Worm (Caenorhabditis elegans) whole organism, L1 larva: Measurements from ENCODE around the gene srg-60.
A peak's percentile ranks its signal among the peaks of the same experiment; 100 is the strongest.

Experiments used
- C04F5.9 ChIP-seq: sonication (generic microtip); optimal IDR thresholded peaks from 2 replicates; lab custom pipeline; 2016; ENCODE audit warnings: missing genetic modification characterization, missing compliant biosample characterization
- C16A3.4 ChIP-seq: fragments of 150-350 bp; optimal IDR thresholded peaks from 2 replicates; lab custom pipeline; 2014; ENCODE audit warnings: missing biosample characterization, missing genetic modification characterization
- C34B4.2 ChIP-seq: sonication (generic microtip); optimal IDR thresholded peaks from 2 replicates; lab custom pipeline; 2017; ENCODE audit warnings: mild to moderate bottlenecking, missing genetic modification characterization, missing compliant biosample characterization
- F16B12.6 ChIP-seq: fragments of 150-350 bp; optimal IDR thresholded peaks from 2 replicates; lab custom pipeline; 2014; ENCODE audit warnings: missing biosample characterization, missing genetic modification characterization
- Y116A8C.19 ChIP-seq: sonication (generic microtip); optimal IDR thresholded peaks from 2 replicates; lab custom pipeline; 2016; ENCODE audit warnings: missing compliant biosample characterization, missing genetic modification characterization, borderline replicate concordance
- aha-1 ChIP-seq: fragments of 150-350 bp; optimal IDR thresholded peaks from 2 replicates; lab custom pipeline; 2014; ENCODE audit warnings: missing biosample characterization, missing genetic modification characterization
- ama-1 ChIP-seq: fragments of 150-350 bp; optimal IDR thresholded peaks from 2 replicates; lab custom pipeline; 2014
- blmp-1 ChIP-seq: fragments of 150-350 bp; optimal IDR thresholded peaks from 2 replicates; lab custom pipeline; 2014; ENCODE audit warnings: missing biosample characterization, missing genetic modification characterization
- ceh-63 ChIP-seq: fragments of 200-800 bp; sonication (Bioruptor generic); optimal IDR thresholded peaks from 2 replicates; lab custom pipeline; 2018; ENCODE audit warnings: mild to moderate bottlenecking, missing genetic modification characterization, missing compliant biosample characterization
- dpl-1 ChIP-seq, 3 experiments: fragments of 150-350 bp in 2 of 3; sonication (generic microtip) in 1 of 3; optimal IDR thresholded peaks; 2 replicates each; lab custom pipeline; 2014 to 2017; ENCODE audit warnings: missing biosample characterization in 3 of 3, missing genetic modification characterization in 3 of 3, missing genetic modification reagents in 3 of 3
- efl-1 ChIP-seq, 4 experiments: fragments of 150-350 bp; optimal IDR thresholded peaks in 3 of 4; peaks in 1 of 4; 1 replicate in 1 of 4; 2 replicates in 3 of 4; lab custom pipeline; 2014; ENCODE audit warnings: missing biosample characterization in 2 of 4, missing genetic modification characterization in 2 of 4, missing genetic modification reagents in 2 of 4
- efl-3 ChIP-seq: fragments of 200-800 bp; sonication (Bioruptor generic); optimal IDR thresholded peaks from 2 replicates; lab custom pipeline; 2018; ENCODE audit warnings: mild to moderate bottlenecking, missing genetic modification characterization, missing compliant biosample characterization
- egl-13 ChIP-seq: sonication (generic microtip); optimal IDR thresholded peaks from 2 replicates; lab custom pipeline; 2016; ENCODE audit warnings: missing genotype, missing genetic modification reagents, missing genetic modification characterization, missing compliant biosample characterization
- egl-27 ChIP-seq, 2 experiments: fragments of 150-350 bp in 1 of 2; sonication (generic microtip); optimal IDR thresholded peaks; 3 replicates each; lab custom pipeline; 2017 to 2018; ENCODE audit warnings: missing biosample characterization in 2 of 2, missing genetic modification characterization in 2 of 2, missing genetic modification reagents in 2 of 2
- elt-3 ChIP-seq, 6 experiments: fragments of 150-350 bp in 1 of 6; sonication (generic microtip); optimal IDR thresholded peaks; 2 replicates each; lab custom pipeline; 2017 to 2018; ENCODE audit warnings: missing biosample characterization in 6 of 6, missing genetic modification characterization in 6 of 6, inconsistent platforms in 1 of 6
- ets-5 ChIP-seq: fragments of 200-800 bp; sonication (Bioruptor generic); IDR thresholded peaks from 2 replicates; pipeline ENCODE4 v1.3.6; 2022; ENCODE audit warnings: missing genetic modification characterization, missing compliant biosample characterization
- fkh-4 ChIP-seq: sonication (generic microtip); optimal IDR thresholded peaks from 2 replicates; lab custom pipeline; 2016; ENCODE audit warnings: missing compliant biosample characterization, missing genetic modification characterization, borderline replicate concordance
- fkh-8 ChIP-seq: sonication (generic microtip); optimal IDR thresholded peaks from 2 replicates; lab custom pipeline; 2016; ENCODE audit warnings: mild to moderate bottlenecking, missing genetic modification characterization, missing compliant biosample characterization
- fos-1 ChIP-seq: fragments of 150-350 bp; optimal IDR thresholded peaks from 2 replicates; lab custom pipeline; 2014; ENCODE audit warnings: missing biosample characterization, missing genetic modification characterization
- hlh-4 ChIP-seq: sonication (generic microtip); optimal IDR thresholded peaks from 2 replicates; lab custom pipeline; 2016; ENCODE audit warnings: mild to moderate bottlenecking, missing genetic modification characterization, missing compliant biosample characterization
- irx-1 ChIP-seq: sonication (generic microtip); optimal IDR thresholded peaks from 2 replicates; lab custom pipeline; 2016; ENCODE audit warnings: missing genetic modification characterization, missing compliant biosample characterization
- lin-13 ChIP-seq: fragments of 150-350 bp; optimal IDR thresholded peaks from 2 replicates; lab custom pipeline; 2014; ENCODE audit warnings: missing biosample characterization, missing genetic modification reagents, missing genetic modification characterization
- lin-14 ChIP-seq: fragments of 200-800 bp; sonication (Bioruptor generic); optimal IDR thresholded peaks from 2 replicates; lab custom pipeline; 2018; ENCODE audit warnings: mild to moderate bottlenecking, missing genetic modification characterization, moderate library complexity, missing compliant biosample characterization
- lin-15B ChIP-seq: fragments of 150-350 bp; sonication (generic microtip); optimal IDR thresholded peaks from 3 replicates; lab custom pipeline; 2014; ENCODE audit warnings: missing biosample characterization, missing genetic modification characterization
- lir-3 ChIP-seq: sonication (generic microtip); optimal IDR thresholded peaks from 2 replicates; lab custom pipeline; 2016; ENCODE audit warnings: mild to moderate bottlenecking, missing genetic modification characterization, moderate library complexity, missing compliant biosample characterization; ENCODE audit not compliant: poor library complexity
- lsy-2 ChIP-seq, 2 experiments: fragments of 150-350 bp; optimal IDR thresholded peaks; 2 replicates each; lab custom pipeline; 2014; ENCODE audit warnings: missing biosample characterization in 2 of 2, missing genetic modification characterization in 2 of 2
- mab-9 ChIP-seq: fragments of 200-800 bp; sonication (Bioruptor generic); IDR thresholded peaks from 2 replicates; pipeline ENCODE4 v1.3.6; 2022; ENCODE audit warnings: missing genetic modification reagents, missing genetic modification characterization, missing compliant biosample characterization
- mef-2 ChIP-seq: fragments of 150-350 bp; optimal IDR thresholded peaks from 2 replicates; lab custom pipeline; 2014; ENCODE audit warnings: missing biosample characterization, missing genetic modification characterization
- nhr-12 ChIP-seq: sonication (generic microtip); optimal IDR thresholded peaks from 2 replicates; lab custom pipeline; 2017; ENCODE audit warnings: missing biosample characterization, missing genetic modification characterization
- nhr-20 ChIP-seq: sonication (generic microtip); optimal IDR thresholded peaks from 2 replicates; lab custom pipeline; 2016; ENCODE audit warnings: mild to moderate bottlenecking, missing genetic modification characterization, missing compliant biosample characterization
- nhr-237 ChIP-seq: fragments of 150-350 bp; optimal IDR thresholded peaks from 2 replicates; lab custom pipeline; 2014; ENCODE audit warnings: missing biosample characterization, missing genetic modification characterization
- nhr-28 ChIP-seq: fragments of 150-350 bp; optimal IDR thresholded peaks from 2 replicates; lab custom pipeline; 2014; ENCODE audit warnings: missing biosample characterization, missing genetic modification characterization
- nhr-47 ChIP-seq: sonication (generic microtip); optimal IDR thresholded peaks from 2 replicates; lab custom pipeline; 2016; ENCODE audit warnings: mild to moderate bottlenecking, missing genetic modification characterization, moderate library complexity, missing compliant biosample characterization
- nhr-76 ChIP-seq: sonication (generic microtip); optimal IDR thresholded peaks from 2 replicates; lab custom pipeline; 2017; ENCODE audit warnings: missing biosample characterization, missing genetic modification characterization
- nhr-84 ChIP-seq: sonication (generic microtip); optimal IDR thresholded peaks from 2 replicates; lab custom pipeline; 2017; ENCODE audit warnings: missing biosample characterization, missing genetic modification characterization
- nhr-90 ChIP-seq: sonication (generic microtip); optimal IDR thresholded peaks from 2 replicates; lab custom pipeline; 2016; ENCODE audit warnings: mild to moderate bottlenecking, missing genetic modification characterization, missing compliant biosample characterization; ENCODE audit not compliant: poor library complexity
- pag-3 ChIP-seq: sonication (generic microtip); optimal IDR thresholded peaks from 2 replicates; lab custom pipeline; 2017; ENCODE audit warnings: missing genetic modification characterization, mild to moderate bottlenecking, missing compliant biosample characterization, antibody characterized with exemption, borderline replicate concordance; ENCODE audit not compliant: insufficient read depth
- rnt-1 ChIP-seq: sonication (generic microtip); optimal IDR thresholded peaks from 2 replicates; lab custom pipeline; 2016; ENCODE audit warnings: mild to moderate bottlenecking, missing genetic modification characterization, moderate library complexity, missing compliant biosample characterization
- skn-1 ChIP-seq: fragments of 150-350 bp; optimal IDR thresholded peaks from 2 replicates; lab custom pipeline; 2014; ENCODE audit warnings: missing biosample characterization, missing genetic modification characterization
- snu-23 ChIP-seq: sonication (generic microtip); optimal IDR thresholded peaks from 2 replicates; lab custom pipeline; 2016; ENCODE audit warnings: missing genetic modification characterization, missing compliant biosample characterization
- sox-4 ChIP-seq: sonication (generic microtip); optimal IDR thresholded peaks from 2 replicates; lab custom pipeline; 2016; ENCODE audit warnings: missing genetic modification characterization, missing compliant biosample characterization
- sptf-1 ChIP-seq: fragments of 150-350 bp; optimal IDR thresholded peaks from 2 replicates; lab custom pipeline; 2014; ENCODE audit warnings: missing biosample characterization, missing genetic modification characterization
- swsn-7 ChIP-seq: sonication (generic microtip); optimal IDR thresholded peaks from 2 replicates; lab custom pipeline; 2016; ENCODE audit warnings: missing genetic modification characterization, missing compliant biosample characterization
- unc-130 ChIP-seq: fragments of 150-350 bp; optimal IDR thresholded peaks from 2 replicates; lab custom pipeline; 2017; ENCODE audit warnings: missing biosample characterization, missing genetic modification characterization, inconsistent platforms
- unc-62 ChIP-seq: fragments of 150-350 bp; optimal IDR thresholded peaks from 2 replicates; lab custom pipeline; 2014; ENCODE audit warnings: missing biosample characterization, missing genetic modification reagents, missing genetic modification characterization
- vab-15 ChIP-seq: sonication (generic microtip); optimal IDR thresholded peaks from 2 replicates; lab custom pipeline; 2017; ENCODE audit warnings: missing genotype, mild to moderate bottlenecking, missing genetic modification characterization, missing compliant biosample characterization
- xbp-1 ChIP-seq: sonication (generic microtip); optimal IDR thresholded peaks from 2 replicates; lab custom pipeline; 2016; ENCODE audit warnings: missing genetic modification characterization, missing compliant biosample characterization
- zip-4 ChIP-seq: fragments of 200-800 bp; sonication (Bioruptor generic); optimal IDR thresholded peaks from 2 replicates; lab custom pipeline; 2018; ENCODE audit warnings: mild to moderate bottlenecking, missing genetic modification characterization, moderate library complexity, missing compliant biosample characterization
- ztf-11 ChIP-seq, 2 experiments: sonication (generic microtip); optimal IDR thresholded peaks; 2 replicates each; lab custom pipeline; 2016 to 2017; ENCODE audit warnings: missing genetic modification characterization in 2 of 2, missing biosample characterization in 1 of 2, missing compliant biosample characterization in 1 of 2
- ztf-4 ChIP-seq: fragments of 150-350 bp; optimal IDR thresholded peaks from 2 replicates; lab custom pipeline; 2014; ENCODE audit warnings: missing biosample characterization, missing genetic modification characterization

The srg-60 gene

DNA sequence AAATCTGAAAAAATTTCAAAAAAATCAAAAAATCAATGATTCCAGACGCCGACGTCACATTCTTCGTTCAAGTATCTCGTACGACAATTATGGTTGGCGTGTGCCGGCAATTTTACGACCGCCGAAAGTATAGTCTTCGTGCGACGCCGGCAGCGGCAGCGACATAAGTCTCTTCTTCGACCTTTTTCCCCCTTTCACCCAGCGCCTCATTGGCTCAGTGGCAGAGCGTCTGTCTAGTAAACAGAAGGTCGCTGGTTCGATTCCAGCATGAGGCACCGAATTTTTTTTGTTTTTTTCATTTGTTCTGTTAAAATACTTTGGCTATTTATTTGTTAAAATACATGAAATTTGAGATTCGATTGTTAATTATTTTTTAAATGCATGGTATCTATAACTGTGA, 48.6 kb downstream of the srg-60 start (continued):
- TF ChIP-seq vab-15 (tag; lab: Kevin White, UChicago) (no peak), efl-1 (optimal IDR thresholded peaks at IDR 0.05; lab: Kevin White, UChicago) (peak; percentile 31 to 34), efl-1 (GFP tag; optimal IDR thresholded peaks at IDR 0.05 in 1 of 2; lab: Kevin White, UChicago) (peak; percentile 33 to 95), sox-4 (tag; lab: Kevin White, UChicago) (no peak), nhr-76 (tag; lab: Kevin White, UChicago) (no peak), nhr-28 (tag; lab: Kevin White, UChicago) (no peak), lin-15B (tag; lab: Kevin White, UChicago) (no peak), lin-14 (GFP tag; lab: Kevin White, UChicago) (peak; percentile 41), xbp-1 (tag; lab: Kevin White, UChicago) (peak; percentile 15), nhr-12 (tag; lab: Kevin White, UChicago) (no peak), fos-1 (no peak), C04F5.9 (tag; lab: Kevin White, UChicago) (no peak), C34B4.2 (tag; lab: Kevin White, UChicago) (no peak), egl-13 (tag; lab: Kevin White, UChicago) (no peak), nhr-90 (tag; lab: Kevin White, UChicago) (peak; percentile 53), lir-3 (no peak), ets-5 (GFP tag; lab: Robert Waterston, UW) (no peak), snu-23 (GFP tag; lab: Kevin White, UChicago) (peak; percentile 53), swsn-7 (tag; lab: Kevin White, UChicago) (peak; percentile 33), nhr-237 (tag; lab: Kevin White, UChicago) (no peak), fkh-8 (tag; lab: Kevin White, UChicago) (no peak), F16B12.6 (tag; lab: Kevin White, UChicago) (no peak), C16A3.4 (tag; lab: Kevin White, UChicago) (peak; percentile 31), ceh-63 (GFP tag; lab: Kevin White, UChicago) (no peak), egl-27 (tag; optimal IDR thresholded peaks at IDR 0.05; lab: Kevin White, UChicago) (no peak), dpl-1 (GFP tag; optimal IDR thresholded peaks at IDR 0.05; lab: Kevin White, UChicago) (peak; percentile 25 to 40 (median 25)), zip-4 (GFP tag; lab: Kevin White, UChicago) (no peak), efl-3 (GFP tag; lab: Kevin White, UChicago) (no peak), nhr-84 (tag; lab: Kevin White, UChicago) (no peak), rnt-1 (peak; percentile 45), unc-130 (tag; lab: Kevin White, UChicago) (no peak), ztf-4 (tag; lab: Kevin White, UChicago) (no peak), lsy-2 (tag; optimal IDR thresholded peaks at IDR 0.05; lab: Kevin White, UChicago) (peak; percentile 30 to 59), ztf-11 (tag; optimal IDR thresholded peaks at IDR 0.05; lab: Kevin White, UChicago) (no peak), nhr-47 (peak; percentile 59), mab-9 (GFP tag; lab: Robert Waterston, UW) (no peak), mef-2 (tag; lab: Kevin White, UChicago) (no peak), nhr-20 (tag; lab: Kevin White, UChicago) (peak; percentile 59), hlh-4 (no peak), skn-1 (peak; percentile 15)

DNA sequence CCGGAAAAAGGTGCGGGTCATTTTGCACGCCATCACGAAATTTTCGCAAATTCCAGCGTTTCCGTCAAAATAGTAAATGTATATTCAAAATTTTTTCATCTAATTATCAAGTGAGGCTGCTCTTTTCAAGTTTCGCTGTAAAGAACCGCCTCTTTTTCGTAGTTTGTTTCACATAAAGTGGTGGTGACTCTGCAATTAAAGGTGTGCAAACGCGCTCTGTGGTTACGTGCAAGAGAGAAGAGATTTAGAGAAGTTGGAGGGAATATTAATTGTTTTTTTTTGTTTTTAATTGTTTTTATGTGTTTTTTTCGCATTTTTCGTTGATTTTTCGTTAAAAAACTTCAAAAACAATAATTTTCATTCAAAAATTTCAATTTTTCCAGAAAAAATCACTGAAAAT, 49.9 kb downstream of the srg-60 start, which contains the start of gene W02G9.3:
Gene W02G9.3 (plus strand): TSS at position 384 of the 400 bp plus-strand sequence.
- TF ChIP-seq lin-13 (GFP tag; lab: Kevin White, UChicago): peak; percentile 82
- TF ChIP-seq pag-3 (tag; lab: Kevin White, UChicago): no peak
- peak; percentile 69 for TF ChIP-seq irx-1 (tag; lab: Kevin White, UChicago)
- no peak for TF ChIP-seq C34B4.2 (tag; lab: Kevin White, UChicago)
- TF ChIP-seq F16B12.6 (tag; lab: Kevin White, UChicago): peak; percentile 45
- TF ChIP-seq efl-3 (GFP tag; lab: Kevin White, UChicago): no peak
- no peak for TF ChIP-seq hlh-4
- TF ChIP-seq nhr-20 (tag; lab: Kevin White, UChicago): peak; percentile 76
- peak; percentile 88 for TF ChIP-seq skn-1
- no peak for TF ChIP-seq unc-62 (GFP tag; lab: Kevin White, UChicago)
- no peak for TF ChIP-seq egl-27 (tag; optimal IDR thresholded peaks at IDR 0.05; lab: Kevin White, UChicago)
- no peak for TF ChIP-seq sptf-1 (tag; lab: Kevin White, UChicago)
- peak; percentile 80 for TF ChIP-seq blmp-1 (tag; lab: Kevin White, UChicago)
- TF ChIP-seq ama-1 (lab: Kevin White, UChicago): peak; percentile 43
- peak; percentile 78 for TF ChIP-seq lin-15B (tag; lab: Kevin White, UChicago)
- TF ChIP-seq fkh-4: peak; percentile 31
- no peak for TF ChIP-seq Y116A8C.19 (tag; lab: Kevin White, UChicago)
- no peak for TF ChIP-seq aha-1
- no peak for TF ChIP-seq nhr-76 (tag; lab: Kevin White, UChicago)
- TF ChIP-seq C04F5.9 (tag; lab: Kevin White, UChicago): no peak
- TF ChIP-seq sox-4 (tag; lab: Kevin White, UChicago): peak; percentile 56
- TF ChIP-seq elt-3 (tag; optimal IDR thresholded peaks at IDR 0.05; lab: Kevin White, UChicago): peak in 1 of 6 experiments; percentile 66
- peak; percentile 85 for TF ChIP-seq nhr-47
- no peak for TF ChIP-seq ceh-63 (GFP tag; lab: Kevin White, UChicago)
- TF ChIP-seq fkh-8 (tag; lab: Kevin White, UChicago): peak; percentile 83
